Fruit fly (Drosophila melanogaster) whole organism, embryonic: ENCODE measurements around the gene CG15740.

Source experiments
- Abd-B ChIP-seq: fragments of 200-800 bp; sonication (Bioruptor generic); optimal IDR thresholded peaks from 2 replicates; lab custom pipeline; 2018; ENCODE audit warnings: missing biosample characterization, mild to moderate bottlenecking, missing genetic modification characterization, moderate library complexity
- CG1233 ChIP-seq: fragments of 200-800 bp; sonication (Bioruptor generic); optimal IDR thresholded peaks from 4 replicates; lab custom pipeline; 2018; ENCODE audit warnings: missing biosample characterization, mild to moderate bottlenecking, missing genetic modification characterization
- CG12769 ChIP-seq: fragments of 200-800 bp; sonication (Bioruptor generic); optimal IDR thresholded peaks from 2 replicates; lab custom pipeline; 2019; ENCODE audit warnings: missing biosample characterization, mild to moderate bottlenecking, missing genetic modification characterization, moderate library complexity
- CG14441 ChIP-seq: fragments of 200-800 bp; sonication (Bioruptor generic); IDR thresholded peaks from 2 replicates; pipeline ENCODE4 v1.3.6; 2022; ENCODE audit warnings: missing biosample characterization, missing genetic modification characterization
- CG1529 ChIP-seq: fragments of 200-800 bp; sonication (Bioruptor generic); optimal IDR thresholded peaks from 3 replicates; lab custom pipeline; 2018; ENCODE audit warnings: missing biosample characterization, missing genetic modification characterization
- CG16815 ChIP-seq: fragments of 200-800 bp; sonication (Bioruptor generic); optimal IDR thresholded peaks from 3 replicates; lab custom pipeline; 2017; ENCODE audit warnings: missing biosample characterization, mild to moderate bottlenecking, missing genetic modification characterization
- CG16863 ChIP-seq: fragments of 200-800 bp; sonication (Bioruptor generic); optimal IDR thresholded peaks from 3 replicates; lab custom pipeline; 2016; ENCODE audit warnings: missing biosample characterization, missing genetic modification characterization
- CG17328 ChIP-seq: fragments of 200-800 bp; sonication (Bioruptor generic); IDR thresholded peaks from 2 replicates; pipeline ENCODE4 v1.3.6; 2022; ENCODE audit warnings: missing biosample characterization, missing genetic modification characterization
- CG18599 ChIP-seq: fragments of 200-800 bp; sonication (Bioruptor generic); optimal IDR thresholded peaks from 3 replicates; lab custom pipeline; 2017; ENCODE audit warnings: missing biosample characterization, missing genetic modification characterization, mild to moderate bottlenecking, moderate library complexity, missing genetic modification reagents
- CG4282 ChIP-seq: fragments of 200-800 bp; sonication (Bioruptor generic); optimal IDR thresholded peaks from 2 replicates; lab custom pipeline; 2016; ENCODE audit warnings: missing biosample characterization, missing genetic modification characterization
- CG4328 ChIP-seq: fragments of 200-800 bp; sonication (Bioruptor generic); optimal IDR thresholded peaks from 3 replicates; lab custom pipeline; 2017; ENCODE audit warnings: missing biosample characterization, missing genetic modification reagents, missing genetic modification characterization
- CG4360 ChIP-seq: fragments of 200-800 bp; sonication (Bioruptor generic); IDR thresholded peaks from 2 replicates; pipeline ENCODE4 v1.3.6; 2022; ENCODE audit warnings: missing biosample characterization, missing genetic modification characterization
- CG6175 ChIP-seq: fragments of 200-800 bp; sonication (Bioruptor generic); IDR thresholded peaks from 3 replicates; pipeline ENCODE4 v1.3.6; 2022; ENCODE audit warnings: missing biosample characterization, missing genetic modification characterization
- CG6683 ChIP-seq: fragments of 200-800 bp; sonication (Bioruptor generic); optimal IDR thresholded peaks from 2 replicates; lab custom pipeline; 2017; ENCODE audit warnings: missing biosample characterization, mild to moderate bottlenecking, missing genetic modification characterization, missing genetic modification reagents
- CG7271 ChIP-seq: fragments of 200-800 bp; sonication (Bioruptor generic); optimal IDR thresholded peaks from 2 replicates; lab custom pipeline; 2018; ENCODE audit warnings: missing biosample characterization, mild to moderate bottlenecking, missing genetic modification characterization, moderate library complexity
- CG7357 ChIP-seq: fragments of 200-800 bp; sonication (Bioruptor generic); IDR thresholded peaks from 3 replicates; pipeline ENCODE4 v1.3.6; 2022; ENCODE audit warnings: missing biosample characterization, missing genetic modification characterization
- Drgx ChIP-seq: fragments of 200-800 bp; sonication (Bioruptor generic); IDR thresholded peaks from 2 replicates; pipeline ENCODE4 v1.3.6; 2022; ENCODE audit warnings: missing biosample characterization, missing genetic modification characterization
- Fer3 ChIP-seq: fragments of 200-800 bp; sonication (Bioruptor generic); optimal IDR thresholded peaks from 2 replicates; lab custom pipeline; 2018; ENCODE audit warnings: missing biosample characterization, mild to moderate bottlenecking, missing genetic modification characterization, moderate library complexity
- HLH3B ChIP-seq: fragments of 200-800 bp; sonication (Bioruptor generic); IDR thresholded peaks from 2 replicates; pipeline ENCODE4 v1.3.6; 2022; ENCODE audit warnings: missing biosample characterization, missing genetic modification characterization
- HLHmδ ChIP-seq: fragments of 200-800 bp; sonication (Bioruptor generic); optimal IDR thresholded peaks from 2 replicates; lab custom pipeline; 2018; ENCODE audit warnings: missing biosample characterization, mild to moderate bottlenecking, missing genetic modification characterization, moderate library complexity
- HmgZ ChIP-seq: fragments of 200-800 bp; sonication (Bioruptor generic); optimal IDR thresholded peaks from 2 replicates; lab custom pipeline; 2018; ENCODE audit warnings: missing biosample characterization, mild to moderate bottlenecking, missing genetic modification characterization
- Hmr ChIP-seq: fragments of 200-800 bp; sonication (Bioruptor generic); optimal IDR thresholded peaks from 3 replicates; lab custom pipeline; 2017; ENCODE audit warnings: mild to moderate bottlenecking, missing biosample characterization, missing genetic modification reagents, missing genetic modification characterization
- Mrtf ChIP-seq: fragments of 200-800 bp; sonication (Bioruptor generic); IDR thresholded peaks from 3 replicates; pipeline ENCODE4 v1.3.6; 2022; ENCODE audit warnings: missing biosample characterization, missing genetic modification characterization
- NC2β ChIP-seq: fragments of 200-800 bp; sonication (Bioruptor generic); optimal IDR thresholded peaks from 2 replicates; lab custom pipeline; 2016; ENCODE audit warnings: missing biosample characterization, missing genetic modification characterization
- Optix ChIP-seq: fragments of 200-800 bp; sonication (Bioruptor generic); IDR thresholded peaks from 3 replicates; pipeline ENCODE4 v1.3.6; 2022; ENCODE audit warnings: missing biosample characterization, missing genetic modification characterization
- Scr ChIP-seq: fragments of 200-800 bp; sonication (Bioruptor generic); IDR thresholded peaks from 2 replicates; pipeline ENCODE4 v1.3.6; 2022; ENCODE audit warnings: missing biosample characterization, missing genetic modification characterization; ENCODE audit not compliant: partially characterized antibody
- Six4 ChIP-seq: fragments of 200-800 bp; sonication (Bioruptor generic); optimal IDR thresholded peaks from 2 replicates; lab custom pipeline; 2016; ENCODE audit warnings: missing biosample characterization, missing genetic modification characterization
- Ssrp ChIP-seq: fragments of 200-800 bp; sonication (Bioruptor generic); optimal IDR thresholded peaks from 2 replicates; lab custom pipeline; 2018; ENCODE audit warnings: missing biosample characterization, mild to moderate bottlenecking, missing genetic modification characterization, moderate library complexity
- TFAM ChIP-seq: fragments of 200-800 bp; sonication (Bioruptor generic); optimal IDR thresholded peaks from 2 replicates; lab custom pipeline; 2017; ENCODE audit warnings: missing biosample characterization, missing genetic modification characterization, inconsistent platforms
- Tbp ChIP-seq: fragments of >200 bp; optimal IDR thresholded peaks from 2 replicates; lab custom pipeline; 2018; ENCODE audit warnings: missing biosample characterization, missing genetic modification characterization
- ab ChIP-seq: fragments of 200-800 bp; sonication (Bioruptor generic); optimal IDR thresholded peaks from 2 replicates; lab custom pipeline; 2016; ENCODE audit warnings: missing biosample characterization, missing genetic modification characterization
- abd-A ChIP-seq: fragments of 200-800 bp; sonication (Bioruptor generic); optimal IDR thresholded peaks from 3 replicates; lab custom pipeline; 2019; ENCODE audit warnings: missing biosample characterization, mild to moderate bottlenecking, missing genetic modification characterization, moderate library complexity
- cad ChIP-seq: fragments of >200 bp; optimal IDR thresholded peaks from 2 replicates; lab custom pipeline; 2017; ENCODE audit warnings: missing biosample characterization, missing genetic modification characterization
- croc ChIP-seq: fragments of 200-800 bp; sonication (Bioruptor generic); conservative IDR thresholded peaks from 3 replicates; pipeline ENCODE4 v1.3.6; 2022; ENCODE audit warnings: missing biosample characterization, missing genetic modification characterization
- disco-r ChIP-seq: fragments of 200-800 bp; sonication (Bioruptor generic); optimal IDR thresholded peaks from 2 replicates; lab custom pipeline; 2016; ENCODE audit warnings: missing biosample characterization, missing genetic modification characterization
- dm ChIP-seq: fragments of 200-800 bp; sonication (Bioruptor generic); optimal IDR thresholded peaks from 3 replicates; lab custom pipeline; 2016; ENCODE audit warnings: missing biosample characterization, missing genetic modification characterization
- ems ChIP-seq: fragments of 200-800 bp; sonication (Bioruptor generic); optimal IDR thresholded peaks from 3 replicates; lab custom pipeline; 2016; ENCODE audit warnings: missing biosample characterization, missing genetic modification characterization
- en ChIP-seq: fragments of 200-800 bp; sonication (Bioruptor generic); optimal IDR thresholded peaks from 2 replicates; lab custom pipeline; 2016; ENCODE audit warnings: missing biosample characterization, missing genetic modification characterization
- fd64A ChIP-seq: fragments of 200-800 bp; sonication (Bioruptor generic); optimal IDR thresholded peaks from 3 replicates; lab custom pipeline; 2018; ENCODE audit warnings: missing biosample characterization, mild to moderate bottlenecking, missing genetic modification characterization
- fru ChIP-seq: fragments of >200 bp; optimal IDR thresholded peaks from 2 replicates; lab custom pipeline; 2017
- hth ChIP-seq: fragments of >200 bp; optimal IDR thresholded peaks from 2 replicates; lab custom pipeline; 2017; ENCODE audit warnings: inconsistent platforms
- insv ChIP-seq, 2 experiments: fragments of 200-800 bp; sonication (Bioruptor generic); optimal IDR thresholded peaks; 3 replicates each; lab custom pipeline; 2016 to 2018; ENCODE audit warnings: missing biosample characterization in 2 of 2, missing genetic modification characterization in 2 of 2
- lmd ChIP-seq: fragments of 200-800 bp; sonication (Bioruptor generic); IDR thresholded peaks from 2 replicates; pipeline ENCODE4 v1.3.6; 2022; ENCODE audit warnings: missing biosample characterization, missing genetic modification characterization
- maf-S ChIP-seq: fragments of 200-800 bp; sonication (Bioruptor generic); optimal IDR thresholded peaks from 2 replicates; lab custom pipeline; 2016; ENCODE audit warnings: missing biosample characterization, missing genetic modification characterization
- mld ChIP-seq: fragments of 200-800 bp; sonication (Bioruptor generic); IDR thresholded peaks from 3 replicates; pipeline ENCODE4 v1.3.6; 2022; ENCODE audit warnings: missing biosample characterization, missing genetic modification characterization; ENCODE audit not compliant: partially characterized antibody
- oc ChIP-seq: fragments of 200-800 bp; sonication (Bioruptor generic); optimal IDR thresholded peaks from 2 replicates; lab custom pipeline; 2018; ENCODE audit warnings: missing biosample characterization, mild to moderate bottlenecking, missing genetic modification characterization, moderate library complexity
- onecut ChIP-seq: fragments of 200-800 bp; sonication (Bioruptor generic); IDR thresholded peaks from 2 replicates; pipeline ENCODE4 v1.3.6; 2022; ENCODE audit warnings: missing biosample characterization, missing genetic modification characterization
- otp ChIP-seq: fragments of 200-800 bp; sonication (Bioruptor generic); IDR thresholded peaks from 3 replicates; pipeline ENCODE4, ENCODE4 v1.3.6; 2022; ENCODE audit warnings: missing biosample characterization, missing genetic modification characterization
- pum ChIP-seq: fragments of 200-800 bp; sonication (Bioruptor generic); optimal IDR thresholded peaks from 2 replicates; lab custom pipeline; 2016; ENCODE audit warnings: missing biosample characterization, missing genetic modification characterization
- sc ChIP-seq, 3 experiments: fragments of >200 bp in 2 of 3; fragments of 200-800 bp in 1 of 3; sonication (Bioruptor generic) in 1 of 3; optimal IDR thresholded peaks; 2 replicates in 2 of 3; 3 replicates in 1 of 3; lab custom pipeline; 2017; ENCODE audit warnings: mild to moderate bottlenecking in 1 of 3, missing biosample characterization in 1 of 3, missing genetic modification characterization in 1 of 3, missing genetic modification reagents in 1 of 3
- sug ChIP-seq: fragments of 200-800 bp; optimal IDR thresholded peaks from 2 replicates; lab custom pipeline; 2019; ENCODE audit warnings: missing biosample characterization, mild to moderate bottlenecking, missing genetic modification characterization, moderate library complexity
- tup ChIP-seq: fragments of 200-800 bp; sonication (Bioruptor generic); optimal IDR thresholded peaks from 2 replicates; lab custom pipeline; 2016; ENCODE audit warnings: missing biosample characterization, mild to moderate bottlenecking, missing genetic modification characterization, moderate library complexity
- zfh1 ChIP-seq: fragments of 200-800 bp; sonication (Bioruptor generic); IDR thresholded peaks from 3 replicates; pipeline ENCODE4 v1.3.6; 2022; ENCODE audit warnings: missing biosample characterization, missing genetic modification characterization

CG15740 gene

dm6 chrX:11868866-11869265, 23.0 kb upstream of the CG15740 start, which contains the start of the genes Nrd1 and CG1847 (continued):
- no peak for TF ChIP-seq CG4282 (GFP tag; lab: Kevin White, UChicago)
- TF ChIP-seq dm (GFP tag; lab: Kevin White, UChicago) = no peak
- TF ChIP-seq fd64A (GFP tag; lab: Kevin White, UChicago) = no peak
- TF ChIP-seq CG12769 (tag; lab: Kevin White, UChicago) = no peak
- no peak for TF ChIP-seq CG7271 (tag; lab: Kevin White, UChicago)
- no peak for TF ChIP-seq Hmr (GFP tag; lab: Kevin White, UChicago)
- TF ChIP-seq sug = no peak
- no peak for TF ChIP-seq CG6175 (GFP tag; lab: Robert Waterston, UW)
- TF ChIP-seq CG1233 (GFP tag; lab: Kevin White, UChicago) = no peak
- TF ChIP-seq Mrtf (GFP tag; lab: Robert Waterston, UW) = no peak
- no peak for TF ChIP-seq tup
- no peak for TF ChIP-seq lmd
- TF ChIP-seq CG18599 (GFP tag; lab: Kevin White, UChicago) = no peak
- no peak for TF ChIP-seq Ssrp
- no peak for TF ChIP-seq HLHmδ (GFP tag; lab: Kevin White, UChicago)
- TF ChIP-seq CG1529 (GFP tag; lab: Kevin White, UChicago) = no peak
- peak; percentile 84 for TF ChIP-seq Scr
- TF ChIP-seq NC2β = no peak
- no peak for TF ChIP-seq HLH3B (GFP tag; lab: Robert Waterston, UW)
- TF ChIP-seq disco-r (GFP tag; lab: Kevin White, UChicago) = no peak
- no peak for TF ChIP-seq cad
- no peak for TF ChIP-seq CG16815 (GFP tag; lab: Kevin White, UChicago)
- TF ChIP-seq Optix (GFP tag; lab: Robert Waterston, UW) = no peak
- TF ChIP-seq CG7357 (GFP tag; lab: Robert Waterston, UW) = no peak
- no peak for TF ChIP-seq hth (lab: Kevin White, UChicago)
- TF ChIP-seq otp = no peak
- TF ChIP-seq oc = no peak
- no peak for TF ChIP-seq zfh1 (GFP tag; lab: Robert Waterston, UW)
- no peak for TF ChIP-seq Six4 (GFP tag; lab: Kevin White, UChicago)
- TF ChIP-seq en = no peak
- TF ChIP-seq ab (GFP tag; lab: Kevin White, UChicago) = no peak
- no peak; the same call in 2 of the 3 replicates for TF ChIP-seq mld
- TF ChIP-seq CG17328 = no peak
- TF ChIP-seq onecut = no peak
- TF ChIP-seq Abd-B (GFP tag; lab: Kevin White, UChicago) = no peak
- no peak for TF ChIP-seq abd-A
- TF ChIP-seq croc (GFP tag; lab: Robert Waterston, UW) = no peak
- no peak for TF ChIP-seq TFAM (GFP tag; lab: Kevin White, UChicago)
- no peak for TF ChIP-seq CG6683 (GFP tag; lab: Kevin White, UChicago)
- no peak for TF ChIP-seq Drgx (GFP tag; lab: Robert Waterston, UW)
- TF ChIP-seq CG14441 (GFP tag; lab: Robert Waterston, UW) = no peak
- no peak for TF ChIP-seq Fer3 (tag; lab: Kevin White, UChicago)
- TF ChIP-seq maf-S (GFP tag; lab: Kevin White, UChicago) = no peak
- no peak for TF ChIP-seq fru
- TF ChIP-seq sc (optimal IDR thresholded peaks at IDR 0.05; lab: Kevin White, UChicago) = no peak
- TF ChIP-seq sc (GFP tag; optimal IDR thresholded peaks at IDR 0.05; lab: Kevin White, UChicago) = no peak
- TF ChIP-seq CG16863 = no peak
- no peak for TF ChIP-seq pum (GFP tag; lab: Kevin White, UChicago)
- TF ChIP-seq Tbp (GFP tag; lab: Kevin White, UChicago) = no peak
- no peak for TF ChIP-seq CG4328 (GFP tag; lab: Kevin White, UChicago)
- TF ChIP-seq ems (GFP tag; lab: Kevin White, UChicago) = no peak
- TF ChIP-seq CG4360 = no peak
- peak; percentile 5 for TF ChIP-seq HmgZ (tag; lab: Kevin White, UChicago)
- no peak for TF ChIP-seq insv (GFP tag; optimal IDR thresholded peaks at IDR 0.05; lab: Kevin White, UChicago)
